Worm (Caenorhabditis elegans) whole organism, L4 larva: ENCODE measurements around the gene F49H6.15.

Experiments
- D1046.2 ChIP-seq: fragments of 200-800 bp; sonication (Bioruptor generic); IDR thresholded peaks from 2 replicates; pipeline ENCODE4 v1.3.6; 2022; ENCODE audit warnings: missing genetic modification characterization, missing compliant biosample characterization
- F10B5.3 ChIP-seq: sonication (generic microtip); optimal IDR thresholded peaks from 2 replicates; lab custom pipeline; 2016; ENCODE audit warnings: mild to moderate bottlenecking, missing genetic modification characterization, missing compliant biosample characterization
- F26F4.8 ChIP-seq: fragments of 200-800 bp; sonication (Bioruptor generic); conservative IDR thresholded peaks from 2 replicates; pipeline ENCODE4 v1.3.6; 2022; ENCODE audit warnings: missing genetic modification characterization, missing compliant biosample characterization
- T20F7.1 ChIP-seq: fragments of 200-800 bp; sonication (Bioruptor generic); optimal IDR thresholded peaks from 2 replicates; lab custom pipeline; 2018; ENCODE audit warnings: mild to moderate bottlenecking, missing genetic modification characterization, missing compliant biosample characterization
- Y48G9A.11 ChIP-seq: fragments of 200-800 bp; sonication (Bioruptor generic); IDR thresholded peaks from 2 replicates; pipeline ENCODE4 v1.3.6; 2022; ENCODE audit warnings: missing genetic modification reagents, missing genetic modification characterization, missing compliant biosample characterization
- Y75B8A.6 ChIP-seq: fragments of 200-800 bp; sonication (Bioruptor generic); IDR thresholded peaks from 2 replicates; pipeline ENCODE4 v1.3.6; 2022; ENCODE audit warnings: missing genetic modification reagents, missing genetic modification characterization, missing compliant biosample characterization
- ZK337.2 ChIP-seq: fragments of 200-800 bp; sonication (Bioruptor generic); IDR thresholded peaks from 2 replicates; pipeline ENCODE4 v1.3.6; 2022; ENCODE audit warnings: missing genetic modification reagents, missing genetic modification characterization, missing compliant biosample characterization
- ZK546.5 ChIP-seq, 2 experiments: sonication (generic microtip); optimal IDR thresholded peaks; 2 replicates each; lab custom pipeline; 2017; ENCODE audit warnings: missing biosample characterization in 2 of 2, missing genetic modification characterization in 2 of 2
- aha-1 ChIP-seq: fragments of 150-350 bp; peaks from one replicate; lab custom pipeline; 2014; ENCODE audit warnings: missing biosample characterization, missing genetic modification characterization
- ceh-28 ChIP-seq: fragments of 150-350 bp; optimal IDR thresholded peaks from 2 replicates; lab custom pipeline; 2014; ENCODE audit warnings: missing biosample characterization, missing genetic modification reagents, missing genetic modification characterization
- daf-16 ChIP-seq, 3 experiments: sonication (generic microtip); optimal IDR thresholded peaks; 2 replicates each; lab custom pipeline; 2016 to 2017; ENCODE audit warnings: missing genetic modification characterization in 3 of 3, missing genetic modification reagents in 3 of 3, mild to moderate bottlenecking in 2 of 3, missing compliant biosample characterization in 2 of 3, missing biosample characterization in 1 of 3, moderate library complexity in 1 of 3
- dmd-6 ChIP-seq: fragments of 200-800 bp; sonication (Bioruptor generic); IDR thresholded peaks from 2 replicates; pipeline ENCODE4 v1.3.6; 2022; ENCODE audit warnings: missing genetic modification reagents, missing genetic modification characterization, missing compliant biosample characterization
- dmd-8 ChIP-seq: fragments of 200-800 bp; sonication (Bioruptor generic); IDR thresholded peaks from 2 replicates; pipeline ENCODE4 v1.3.6; 2022; ENCODE audit warnings: missing genetic modification characterization, missing compliant biosample characterization
- dve-1 ChIP-seq: sonication (generic microtip); optimal IDR thresholded peaks from 2 replicates; lab custom pipeline; 2017; ENCODE audit warnings: antibody characterized with exemption, mild to moderate bottlenecking, missing genetic modification characterization, missing compliant biosample characterization; ENCODE audit not compliant: insufficient read depth
- egl-43 ChIP-seq: fragments of 200-800 bp; sonication (Bioruptor generic); IDR thresholded peaks from 2 replicates; pipeline ENCODE4 v1.3.6; 2022; ENCODE audit warnings: missing genetic modification reagents, missing genetic modification characterization, missing compliant biosample characterization
- fkh-10 ChIP-seq: fragments of 150-350 bp; optimal IDR thresholded peaks from 2 replicates; lab custom pipeline; 2014; ENCODE audit warnings: missing biosample characterization, missing genetic modification reagents, missing genetic modification characterization
- fos-1 ChIP-seq: fragments of 150-350 bp; optimal IDR thresholded peaks from 2 replicates; lab custom pipeline; 2014; ENCODE audit warnings: missing biosample characterization, missing genetic modification characterization
- gei-8 ChIP-seq: fragments of 200-800 bp; sonication (Bioruptor generic); optimal IDR thresholded peaks from 2 replicates; lab custom pipeline; 2018; ENCODE audit warnings: mild to moderate bottlenecking, missing genetic modification characterization, missing compliant biosample characterization
- hlh-11 ChIP-seq: fragments of 200-800 bp; sonication (Bioruptor generic); optimal IDR thresholded peaks from 2 replicates; lab custom pipeline; 2018; ENCODE audit warnings: mild to moderate bottlenecking, missing genetic modification characterization, missing compliant biosample characterization
- lin-1 ChIP-seq: fragments of 200-800 bp; sonication (Bioruptor generic); IDR thresholded peaks from 2 replicates; pipeline ENCODE4 v1.3.6; 2022; ENCODE audit warnings: missing genetic modification reagents, missing genetic modification characterization, missing compliant biosample characterization
- lin-29 ChIP-seq: fragments of 200-800 bp; sonication (Bioruptor generic); IDR thresholded peaks from 2 replicates; pipeline ENCODE4 v1.3.6; 2022; ENCODE audit warnings: missing genetic modification reagents, missing genetic modification characterization, missing compliant biosample characterization
- lin-38 ChIP-seq: fragments of 200-800 bp; sonication (Bioruptor generic); IDR thresholded peaks from 2 replicates; pipeline ENCODE4 v1.3.6; 2022; ENCODE audit warnings: missing genetic modification reagents, missing genetic modification characterization, missing compliant biosample characterization
- lin-39 ChIP-seq: fragments of 150-350 bp; optimal IDR thresholded peaks from 2 replicates; lab custom pipeline; 2014; ENCODE audit warnings: missing biosample characterization, missing genetic modification reagents, missing genetic modification characterization
- lir-3 ChIP-seq: sonication (generic microtip); optimal IDR thresholded peaks from 2 replicates; lab custom pipeline; 2016; ENCODE audit warnings: mild to moderate bottlenecking, missing genetic modification characterization, missing compliant biosample characterization
- madf-5 ChIP-seq, 2 experiments: fragments of 200-800 bp; sonication (Bioruptor generic); IDR thresholded peaks; 2 replicates each; pipeline ENCODE4 v1.3.6; 2022; ENCODE audit warnings: missing compliant biosample characterization in 2 of 2, missing genetic modification characterization in 2 of 2
- mdl-1 ChIP-seq, 2 experiments: fragments of 150-350 bp in 1 of 2; sonication (generic microtip) in 1 of 2; optimal IDR thresholded peaks; 2 replicates each; lab custom pipeline; 2014 to 2017; ENCODE audit warnings: missing biosample characterization in 2 of 2, missing genetic modification characterization in 2 of 2
- mep-1 ChIP-seq: fragments of 150-350 bp; sonication (generic microtip); optimal IDR thresholded peaks from 3 replicates; lab custom pipeline; 2014; ENCODE audit warnings: missing biosample characterization, missing genetic modification characterization
- mes-2 ChIP-seq: sonication (generic microtip); optimal IDR thresholded peaks from 2 replicates; lab custom pipeline; 2016; ENCODE audit warnings: missing genotype, mild to moderate bottlenecking, missing genetic modification characterization, missing compliant biosample characterization; ENCODE audit not compliant: poor library complexity, severe bottlenecking
- nhr-10 ChIP-seq: fragments of 150-350 bp; optimal IDR thresholded peaks from 2 replicates; lab custom pipeline; 2014; ENCODE audit warnings: missing biosample characterization, missing genetic modification characterization
- nhr-28 ChIP-seq: fragments of 150-350 bp; optimal IDR thresholded peaks from 2 replicates; lab custom pipeline; 2014; ENCODE audit warnings: missing biosample characterization, missing genetic modification characterization
- nhr-42 ChIP-seq: fragments of 200-800 bp; sonication (Bioruptor generic); IDR thresholded peaks from 2 replicates; pipeline ENCODE4 v1.3.6; 2022; ENCODE audit warnings: missing genetic modification characterization, missing compliant biosample characterization
- nhr-48 ChIP-seq: sonication (generic microtip); optimal IDR thresholded peaks from 2 replicates; lab custom pipeline; 2016; ENCODE audit warnings: mild to moderate bottlenecking, missing genetic modification characterization, missing compliant biosample characterization
- nhr-76 ChIP-seq: fragments of 150-350 bp; optimal IDR thresholded peaks from 2 replicates; lab custom pipeline; 2014; ENCODE audit warnings: missing biosample characterization, missing genetic modification characterization
- nhr-77 ChIP-seq: fragments of 150-350 bp; optimal IDR thresholded peaks from 2 replicates; lab custom pipeline; 2014; ENCODE audit warnings: missing biosample characterization, missing genetic modification characterization
- pqm-1 ChIP-seq: sonication (generic microtip); optimal IDR thresholded peaks from 2 replicates; lab custom pipeline; 2017; ENCODE audit warnings: missing biosample characterization, missing genetic modification characterization
- rbr-2 ChIP-seq: sonication (generic microtip); optimal IDR thresholded peaks from 2 replicates; lab custom pipeline; 2016; ENCODE audit warnings: missing genotype, missing genetic modification characterization, missing compliant biosample characterization
- sdz-12 ChIP-seq: fragments of 200-800 bp; sonication (Bioruptor generic); optimal IDR thresholded peaks from 2 replicates; lab custom pipeline; 2018; ENCODE audit warnings: mild to moderate bottlenecking, missing genetic modification characterization, missing compliant biosample characterization
- tag-97 ChIP-seq: fragments of 200-800 bp; sonication (Bioruptor generic); IDR thresholded peaks from 2 replicates; pipeline ENCODE4 v1.3.6; 2022; ENCODE audit warnings: missing genetic modification characterization, missing compliant biosample characterization
- tra-1 ChIP-seq: fragments of 200-800 bp; sonication (Bioruptor generic); IDR thresholded peaks from 2 replicates; pipeline ENCODE4 v1.3.6; 2022; ENCODE audit warnings: missing genetic modification reagents, missing genetic modification characterization, missing compliant biosample characterization
- unc-130 ChIP-seq: sonication (generic microtip); optimal IDR thresholded peaks from 2 replicates; lab custom pipeline; 2016; ENCODE audit warnings: missing genetic modification reagents, missing genetic modification characterization, missing compliant biosample characterization
- unc-39 ChIP-seq: sonication (generic microtip); optimal IDR thresholded peaks from 2 replicates; lab custom pipeline; 2017; ENCODE audit warnings: missing biosample characterization, missing genetic modification characterization
- unc-62 ChIP-seq, 3 experiments: fragments of 150-350 bp in 1 of 3; sonication (generic microtip); optimal IDR thresholded peaks in 2 of 3; peaks in 1 of 3; 1 replicate in 1 of 3; 2 replicates in 2 of 3; lab custom pipeline; 2014 to 2017; ENCODE audit warnings: missing biosample characterization in 3 of 3, missing genetic modification characterization in 3 of 3, missing genetic modification reagents in 3 of 3, missing genotype in 1 of 3
- vab-7 ChIP-seq: fragments of 200-800 bp; sonication (Bioruptor generic); IDR thresholded peaks from 2 replicates; pipeline ENCODE4 v1.3.6; 2022; ENCODE audit warnings: missing genetic modification reagents, missing genetic modification characterization, missing compliant biosample characterization
- zfp-3 ChIP-seq: fragments of 200-800 bp; sonication (Bioruptor generic); conservative IDR thresholded peaks from 2 replicates; pipeline ENCODE4 v1.3.6; 2022; ENCODE audit warnings: missing genetic modification reagents, missing genetic modification characterization, missing compliant biosample characterization
- zip-11 ChIP-seq: fragments of 200-800 bp; sonication (Bioruptor generic); IDR thresholded peaks from 2 replicates; pipeline ENCODE4 v1.3.6; 2022; ENCODE audit warnings: missing genetic modification characterization, missing compliant biosample characterization
- ztf-11 ChIP-seq: fragments of 150-350 bp; optimal IDR thresholded peaks from 2 replicates; lab custom pipeline; 2014; ENCODE audit warnings: missing biosample characterization, missing genetic modification characterization
- ztf-7 ChIP-seq: fragments of 150-350 bp; optimal IDR thresholded peaks from 2 replicates; lab custom pipeline; 2014; ENCODE audit warnings: missing biosample characterization, missing genetic modification characterization

The F49H6.15 gene

DNA sequence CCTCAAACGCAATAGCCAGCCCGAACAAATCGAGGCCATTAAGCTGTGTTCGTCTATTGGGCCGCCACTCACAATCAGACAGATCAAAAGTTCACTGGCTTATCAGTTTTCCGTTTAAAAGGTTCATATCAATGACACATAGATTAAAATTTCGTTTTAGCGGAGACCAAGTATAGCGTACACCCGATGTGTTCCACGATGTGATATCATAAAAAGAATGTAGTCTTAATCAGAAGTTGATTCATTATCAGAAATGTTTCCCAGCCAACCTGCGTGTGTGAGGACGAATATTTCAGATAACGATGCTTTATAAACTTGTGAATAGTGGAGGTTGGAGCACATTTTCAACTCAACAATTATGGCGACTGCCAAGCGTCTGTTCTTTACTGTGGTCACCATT lies 12.1 kb downstream of the F49H6.15 start, which contains the start of gene clc-13 (continued):
- TF ChIP-seq dve-1 (tag; lab: Kevin White, UChicago): no peak
- no peak for TF ChIP-seq lin-29
- peak; percentile 21 for TF ChIP-seq pqm-1 (tag; lab: Kevin White, UChicago)
- TF ChIP-seq tra-1: no peak
- TF ChIP-seq nhr-48 (tag; lab: Kevin White, UChicago): no peak
- TF ChIP-seq mep-1: no peak
- TF ChIP-seq zip-11: no peak
- TF ChIP-seq unc-62 (GFP tag; optimal IDR thresholded peaks at IDR 0.05 in 1 of 2; lab: Kevin White, UChicago): peak in 1 of 2 experiments; percentile 11
- TF ChIP-seq unc-62 (tag; optimal IDR thresholded peaks at IDR 0.05; lab: Kevin White, UChicago): no peak
- no peak for TF ChIP-seq dmd-8 (GFP tag; lab: Robert Waterston, UW)
- peak; percentile 22 for TF ChIP-seq hlh-11 (tag; lab: Kevin White, UChicago)
- no peak for TF ChIP-seq vab-7 (GFP tag; lab: Robert Waterston, UW)
- peak; percentile 22 for TF ChIP-seq aha-1 (tag; lab: Kevin White, UChicago)
- TF ChIP-seq mes-2 (tag; lab: Kevin White, UChicago): no peak
- TF ChIP-seq dmd-6 (GFP tag; lab: Robert Waterston, UW): peak; percentile 79
- no peak for TF ChIP-seq fos-1

DNA sequence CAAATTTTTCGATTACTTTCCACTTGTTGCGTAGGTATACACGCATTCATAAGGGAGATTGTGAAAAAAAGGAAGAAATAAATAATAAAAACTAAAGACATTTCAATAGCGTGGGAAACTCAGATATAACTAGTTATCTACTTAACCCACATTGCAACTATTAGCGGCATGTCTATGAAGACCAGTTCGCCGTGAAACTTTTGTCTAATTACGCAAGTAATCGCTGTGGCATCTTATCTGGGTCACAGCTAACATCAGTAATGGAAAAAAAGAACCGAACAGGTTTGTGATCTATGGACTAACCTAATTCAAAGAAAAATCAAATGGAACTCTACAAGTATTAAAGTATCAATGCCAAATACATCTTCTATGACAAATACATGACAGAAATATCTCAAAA lies 13.0 kb downstream of the F49H6.15 start, which contains the start of gene clec-241:
Gene clec-241, minus strand, starts transcription at position 101 of the 400 bp plus-strand sequence.
- TF ChIP-seq T20F7.1 (GFP tag; lab: Kevin White, UChicago) (no peak), zfp-3 (no peak), pqm-1 (tag; lab: Kevin White, UChicago) (no peak), nhr-42 (no peak), ztf-11 (no peak), F26F4.8 (GFP tag; lab: Robert Waterston, UW) (no peak), Y75B8A.6 (GFP tag; lab: Robert Waterston, UW) (no peak), madf-5 (GFP tag; IDR thresholded peaks at IDR 0.05; lab: Robert Waterston, UW) (no peak), rbr-2 (tag; lab: Kevin White, UChicago) (no peak), daf-16 (GFP tag; optimal IDR thresholded peaks at IDR 0.05; lab: Kevin White, UChicago) (no peak), daf-16 (tag; optimal IDR thresholded peaks at IDR 0.05; lab: Kevin White, UChicago) (no peak), ztf-7 (no peak), ZK546.5 (tag; optimal IDR thresholded peaks at IDR 0.05; lab: Kevin White, UChicago) (no peak), egl-43 (no peak), ceh-28 (tag; lab: Kevin White, UChicago) (no peak), lin-39 (tag; lab: Kevin White, UChicago) (no peak), lin-38 (GFP tag; lab: Robert Waterston, UW) (no peak), nhr-77 (tag; lab: Kevin White, UChicago) (no peak), nhr-76 (tag; lab: Kevin White, UChicago) (no peak)

DNA sequence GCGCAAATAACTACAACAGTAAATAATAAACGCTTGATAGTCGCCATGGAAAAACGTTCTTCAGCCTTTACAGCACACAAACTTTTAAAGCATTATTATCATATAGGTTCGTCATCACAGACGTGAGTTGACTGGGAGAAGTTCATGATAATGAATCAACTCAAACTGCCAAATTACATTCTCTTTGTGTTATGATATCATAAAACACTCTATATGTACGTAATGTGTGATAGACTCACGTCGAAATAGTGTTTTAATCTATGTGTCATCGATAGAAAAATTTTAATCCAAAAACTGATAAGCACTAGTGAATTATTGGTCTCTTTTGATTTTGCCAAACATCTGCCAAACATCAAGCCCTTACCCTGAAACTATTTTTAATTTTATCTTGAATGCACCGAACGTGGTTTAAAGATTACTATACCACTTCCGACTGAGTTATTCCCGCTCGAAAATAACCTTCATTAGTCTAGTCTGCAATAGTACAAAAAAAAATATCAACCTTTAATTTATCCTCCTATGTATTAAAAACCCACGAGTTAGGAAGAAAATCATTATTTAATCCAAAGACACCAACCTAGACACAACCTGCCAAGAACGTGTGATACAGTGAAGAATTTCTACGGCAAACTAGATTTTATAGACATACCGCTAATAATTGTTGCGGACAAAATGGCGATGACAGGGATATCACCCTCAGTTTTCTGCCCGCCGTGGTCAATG lies 16.7 kb downstream of the F49H6.15 start, which contains the start of the genes clc-12 and clec-240:
Gene clc-12, minus strand, starts transcription at position 47 of the 723 bp plus-strand sequence.
Gene clec-240, plus strand, starts transcription at position 673 of the 723 bp plus-strand sequence.
- TF ChIP-seq nhr-10 (tag; lab: Kevin White, UChicago): no peak
- no peak for TF ChIP-seq mdl-1 (tag; optimal IDR thresholded peaks at IDR 0.05; lab: Kevin White, UChicago)
- no peak for TF ChIP-seq ZK337.2
- TF ChIP-seq gei-8 (GFP tag; lab: Kevin White, UChicago): no peak
- TF ChIP-seq nhr-76 (tag; lab: Kevin White, UChicago): no peak
- no peak for TF ChIP-seq tra-1
- no peak for TF ChIP-seq lir-3 (tag; lab: Kevin White, UChicago)
- TF ChIP-seq lin-1 (GFP tag; lab: Robert Waterston, UW): no peak
- TF ChIP-seq fkh-10 (GFP tag; lab: Kevin White, UChicago): no peak
- peak; percentile 14 for TF ChIP-seq pqm-1 (tag; lab: Kevin White, UChicago)
- TF ChIP-seq unc-39 (tag; lab: Kevin White, UChicago): no peak
- TF ChIP-seq F10B5.3: no peak
- peak in 1 of 2 experiments; percentile 26 for TF ChIP-seq unc-62 (GFP tag; optimal IDR thresholded peaks at IDR 0.05 in 1 of 2; lab: Kevin White, UChicago)
- no peak for TF ChIP-seq unc-62 (tag; optimal IDR thresholded peaks at IDR 0.05; lab: Kevin White, UChicago)
- no peak for TF ChIP-seq zip-11
- no peak for TF ChIP-seq D1046.2 (GFP tag; lab: Robert Waterston, UW)
- TF ChIP-seq nhr-28: peak; percentile 15
- TF ChIP-seq Y48G9A.11 (GFP tag; lab: Robert Waterston, UW): no peak
- TF ChIP-seq ztf-11: no peak
- TF ChIP-seq tag-97 (GFP tag; lab: Robert Waterston, UW): no peak
- TF ChIP-seq unc-130 (GFP tag; lab: Kevin White, UChicago): no peak
- TF ChIP-seq dmd-6 (GFP tag; lab: Robert Waterston, UW): peak; percentile 47; the same call in 1 of the 2 replicates
- no peak for TF ChIP-seq sdz-12
- TF ChIP-seq dmd-8 (GFP tag; lab: Robert Waterston, UW): no peak
